Worm (Caenorhabditis elegans) whole organism, mixed stage, embryonic: ENCODE measurements around the gene dpy-13.

Source experiments
- blmp-1 ChIP-seq: fragments of 150-350 bp; optimal IDR thresholded peaks from 2 replicates; lab custom pipeline; 2014; ENCODE audit warnings: missing biosample characterization, missing genetic modification characterization
- elt-3 ChIP-seq: fragments of 150-350 bp; optimal IDR thresholded peaks from 2 replicates; lab custom pipeline; 2014; ENCODE audit warnings: missing biosample characterization, missing genetic modification characterization
- lin-13 ChIP-seq: fragments of 150-350 bp; optimal IDR thresholded peaks from 2 replicates; lab custom pipeline; 2014; ENCODE audit warnings: missing biosample characterization, missing genetic modification characterization
- lsy-2 ChIP-seq: fragments of 150-350 bp; optimal IDR thresholded peaks from 2 replicates; lab custom pipeline; 2014; ENCODE audit warnings: missing biosample characterization, missing genetic modification characterization
- mep-1 ChIP-seq: fragments of 150-350 bp; optimal IDR thresholded peaks from 2 replicates; lab custom pipeline; 2017; ENCODE audit warnings: missing biosample characterization, missing genetic modification reagents, missing genetic modification characterization, inconsistent platforms
- unc-62 ChIP-seq: fragments of 150-350 bp; optimal IDR thresholded peaks from 2 replicates; lab custom pipeline; 2014; ENCODE audit warnings: missing biosample characterization, missing genetic modification reagents, missing genetic modification characterization
- ztf-11 ChIP-seq: fragments of 150-350 bp; optimal IDR thresholded peaks from 2 replicates; lab custom pipeline; 2014; ENCODE audit warnings: missing biosample characterization, missing genetic modification characterization

DNA sequence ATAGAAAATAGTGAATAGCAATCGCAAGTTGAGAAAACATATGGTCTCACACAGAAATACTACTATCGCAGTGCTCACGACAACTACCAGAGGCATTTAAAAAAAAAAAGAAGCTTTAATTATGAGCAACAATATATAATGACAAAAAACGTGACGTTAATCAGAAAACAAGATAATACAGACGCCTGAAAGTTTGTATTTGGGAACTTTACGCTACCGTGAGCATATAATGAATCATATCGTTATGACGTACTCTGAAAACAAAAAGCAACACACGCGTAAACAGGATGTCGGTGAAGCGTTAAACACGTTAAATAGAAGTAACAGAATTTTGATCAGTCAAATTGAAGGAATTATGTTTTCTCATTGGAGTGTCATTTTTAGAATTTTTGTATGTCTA is 9.6 kb upstream of the dpy-13 start, which contains the start of gene srbc-71:
- TF ChIP-seq ztf-11 (tag; lab: Kevin White, UChicago) = no peak
- TF ChIP-seq lin-13 (tag; lab: Kevin White, UChicago) = no peak
- no peak for TF ChIP-seq elt-3 (tag; lab: Kevin White, UChicago)
- no peak for TF ChIP-seq lsy-2 (tag; lab: Kevin White, UChicago)
- TF ChIP-seq mep-1 (tag; lab: Kevin White, UChicago) = no peak
- no peak for TF ChIP-seq blmp-1 (tag; lab: Kevin White, UChicago)
- no peak for TF ChIP-seq unc-62 (GFP tag; lab: Kevin White, UChicago)
